Worm (Caenorhabditis elegans): ENCODE data around the gene Y67D8B.3.

- TF ChIP-seq lin-11 (tag; optimal IDR thresholded peaks at IDR 0.05), result no peak
- TF ChIP-seq rnt-1 (tag; optimal IDR thresholded peaks at IDR 0.05), result no peak
- TF ChIP-seq hlh-30 (tag; optimal IDR thresholded peaks at IDR 0.05; ENCODE audit: insufficient read depth), result no peak
- no peak for TF ChIP-seq fkh-10 (GFP tag; optimal IDR thresholded peaks at IDR 0.05)
- TF ChIP-seq pag-3 (tag; optimal IDR thresholded peaks at IDR 0.05; ENCODE audit: borderline replicate concordance), result no peak
- no peak for TF ChIP-seq madf-2 (tag; optimal IDR thresholded peaks at IDR 0.05)
- no peak for TF ChIP-seq ceh-30 (tag; optimal IDR thresholded peaks at IDR 0.05)
- TF ChIP-seq nhr-11 (tag; optimal IDR thresholded peaks at IDR 0.05), result no peak
- no peak for TF ChIP-seq ama-1 (optimal IDR thresholded peaks at IDR 0.05)
- TF ChIP-seq unc-86 (tag; optimal IDR thresholded peaks at IDR 0.05), result no peak
- TF ChIP-seq C38D4.7 (GFP tag; optimal IDR thresholded peaks at IDR 0.05), result no peak
Measured at ce11 chrIV:3221158-3221557, 19.1 kb upstream of the Y67D8B.3 start.

Data from whole organism, late embryonic.